Fruit fly (Drosophila melanogaster): ENCODE measurements around the gene CG15803.

Gene CG15803

dm6 chr3R:18297444-18298297 is 62.9 kb downstream of the CG15803 start (continued):
- TF ChIP-seq Sox15 (GFP tag; optimal IDR thresholded peaks at IDR 0.05) = no peak
- TF ChIP-seq Hr39 (GFP tag; optimal IDR thresholded peaks at IDR 0.05) = no peak
- TF ChIP-seq Eip93F (GFP tag; optimal IDR thresholded peaks at IDR 0.05) = no peak
- peak; percentile 42; the same call in 1 of the 3 replicates for TF ChIP-seq CG8119 (GFP tag; IDR thresholded peaks at IDR 0.05)
- TF ChIP-seq dsx (GFP tag; optimal IDR thresholded peaks at IDR 0.05; ENCODE audit: poor library complexity, severe bottlenecking) = no peak
- TF ChIP-seq dac (GFP tag; optimal IDR thresholded peaks at IDR 0.05) = peak; percentile 31
- peak; percentile 65 for TF ChIP-seq CG32006 (GFP tag; optimal IDR thresholded peaks at IDR 0.05)
- TF ChIP-seq CG11294 (GFP tag; IDR thresholded peaks at IDR 0.05) = peak; percentile 33; the same call in 1 of the 2 replicates
- TF ChIP-seq net (GFP tag; optimal IDR thresholded peaks at IDR 0.05) = no peak
- TF ChIP-seq CG3919 (GFP tag; optimal IDR thresholded peaks at IDR 0.05) = no peak
- peak; percentile 41; the same call in 1 of the 2 replicates for TF ChIP-seq Gug (GFP tag; IDR thresholded peaks at IDR 0.05)
- TF ChIP-seq Eip78C (GFP tag) = peak; percentile 40
- TF ChIP-seq svp (GFP tag) = peak; percentile 67
- TF ChIP-seq CG15336 (GFP tag; IDR thresholded peaks at IDR 0.05) = peak; percentile 47; the same call in 1 of the 2 replicates
- peak; percentile 52 for TF ChIP-seq fkh (GFP tag; optimal IDR thresholded peaks at IDR 0.05)
- peak; percentile 17 for TF ChIP-seq CG6276 (GFP tag; optimal IDR thresholded peaks at IDR 0.05)
- TF ChIP-seq esn (GFP tag; optimal IDR thresholded peaks at IDR 0.05) = no peak
- no peak for TF ChIP-seq CG11902 (GFP tag; optimal IDR thresholded peaks at IDR 0.05)
- TF ChIP-seq CG8319 (GFP tag; optimal IDR thresholded peaks at IDR 0.05) = no peak

dm6 chr3R:18296737-18297136 is 63.8 kb downstream of the CG15803 start:
- peak; percentile 76 for TF ChIP-seq svp (GFP tag)
- TF ChIP-seq dsx (GFP tag; optimal IDR thresholded peaks at IDR 0.05; ENCODE audit: poor library complexity, severe bottlenecking) = peak; percentile 49
- TF ChIP-seq CG6792 (GFP tag; optimal IDR thresholded peaks at IDR 0.05) = no peak
- TF ChIP-seq Blimp-1 (GFP tag; optimal IDR thresholded peaks at IDR 0.05) = no peak
- TF ChIP-seq Eip93F (GFP tag; optimal IDR thresholded peaks at IDR 0.05) = no peak
- no peak for TF ChIP-seq net (GFP tag; optimal IDR thresholded peaks at IDR 0.05)
- peak; percentile 18 for TF ChIP-seq Eip78C (GFP tag)

- no peak for TF ChIP-seq Gug (GFP tag; IDR thresholded peaks at IDR 0.05)
- TF ChIP-seq svp (GFP tag) = peak; percentile 97
- TF ChIP-seq CG11294 (GFP tag; IDR thresholded peaks at IDR 0.05) = no peak
- TF ChIP-seq Hr38 (GFP tag; optimal IDR thresholded peaks at IDR 0.05) = no peak
- TF ChIP-seq CG31627 (GFP tag; optimal IDR thresholded peaks at IDR 0.05) = no peak
- no peak for TF ChIP-seq CG10631 (GFP tag; optimal IDR thresholded peaks at IDR 0.05)
- TF ChIP-seq Eip78C (GFP tag) = peak; percentile 40
- TF ChIP-seq CG3032 (tag; optimal IDR thresholded peaks at IDR 0.05) = no peak
- peak; percentile 39 for TF ChIP-seq Eip93F (GFP tag; optimal IDR thresholded peaks at IDR 0.05)
- peak; percentile 8 for TF ChIP-seq vri (GFP tag; optimal IDR thresholded peaks at IDR 0.05)
- TF ChIP-seq OdsH (GFP tag; optimal IDR thresholded peaks at IDR 0.05) = no peak
- no peak for TF ChIP-seq achi (GFP tag; optimal IDR thresholded peaks at IDR 0.05)
- TF ChIP-seq fkh (GFP tag; optimal IDR thresholded peaks at IDR 0.05) = peak; percentile 71
- no peak for TF ChIP-seq Blimp-1 (GFP tag; optimal IDR thresholded peaks at IDR 0.05)
- TF ChIP-seq Hr39 (GFP tag; optimal IDR thresholded peaks at IDR 0.05) = no peak
- no peak for TF ChIP-seq dac (GFP tag; optimal IDR thresholded peaks at IDR 0.05)
These were observed 64.4 kb downstream of the CG15803 start for dm6 chr3R:18296084-18296483.

dm6 chr3R:18295262-18295944 is 65.1 kb downstream of the CG15803 start:
- TF ChIP-seq OdsH (GFP tag; optimal IDR thresholded peaks at IDR 0.05) (peak; percentile 51), dsx (GFP tag; optimal IDR thresholded peaks at IDR 0.05; ENCODE audit: poor library complexity, severe bottlenecking) (peak; percentile 11), pdm3 (GFP tag; optimal IDR thresholded peaks at IDR 0.05) (no peak), CG10631 (GFP tag; optimal IDR thresholded peaks at IDR 0.05) (peak; percentile 9), Ets21C (GFP tag; optimal IDR thresholded peaks at IDR 0.05) (no peak), achi (GFP tag; optimal IDR thresholded peaks at IDR 0.05) (no peak), acj6 (GFP tag; optimal IDR thresholded peaks at IDR 0.05) (peak; percentile 37), fkh (GFP tag; optimal IDR thresholded peaks at IDR 0.05) (no peak), CG3032 (tag; optimal IDR thresholded peaks at IDR 0.05) (peak; percentile 28), Lpt (GFP tag; optimal IDR thresholded peaks at IDR 0.05) (peak; percentile 35), Sox15 (GFP tag; optimal IDR thresholded peaks at IDR 0.05) (no peak), CG31627 (GFP tag; optimal IDR thresholded peaks at IDR 0.05) (no peak), CG9139 (GFP tag; optimal IDR thresholded peaks at IDR 0.05) (no peak), fd59A (GFP tag; optimal IDR thresholded peaks at IDR 0.05) (no peak), cyc (GFP tag; optimal IDR thresholded peaks at IDR 0.05) (no peak), Ets96B (tag; optimal IDR thresholded peaks at IDR 0.05) (peak; percentile 54), Met (GFP tag; optimal IDR thresholded peaks at IDR 0.05) (peak; percentile 11), esn (GFP tag; optimal IDR thresholded peaks at IDR 0.05) (peak; percentile 27), Hr39 (GFP tag; optimal IDR thresholded peaks at IDR 0.05) (no peak), CG15336 (GFP tag; IDR thresholded peaks at IDR 0.05) (peak; percentile 44), Blimp-1 (GFP tag; optimal IDR thresholded peaks at IDR 0.05) (no peak), CG11294 (GFP tag; IDR thresholded peaks at IDR 0.05) (no peak), fd85E (GFP tag; optimal IDR thresholded peaks at IDR 0.05) (no peak), CG6163 (GFP tag; IDR thresholded peaks at IDR 0.05) (no peak), CG6808 (GFP tag; optimal IDR thresholded peaks at IDR 0.05) (peak; percentile 52)
